Worm (Caenorhabditis elegans) whole organism, L1 larva: ENCODE measurements around the gene Y39G8B.2.
"Not testable (repeated sequence)": the region's sequence is repeated elsewhere in the genome, so short reads cannot be mapped to it uniquely, and the experiment has no call there.

Experiments
- C04F5.9 ChIP-seq: sonication (generic microtip); optimal IDR thresholded peaks from 2 replicates; lab custom pipeline; 2016; ENCODE audit warnings: missing genetic modification characterization, missing compliant biosample characterization
- C34B4.2 ChIP-seq: sonication (generic microtip); optimal IDR thresholded peaks from 2 replicates; lab custom pipeline; 2017; ENCODE audit warnings: mild to moderate bottlenecking, missing genetic modification characterization, missing compliant biosample characterization
- F16B12.6 ChIP-seq: fragments of 150-350 bp; optimal IDR thresholded peaks from 2 replicates; lab custom pipeline; 2014; ENCODE audit warnings: missing biosample characterization, missing genetic modification characterization
- Y116A8C.19 ChIP-seq: sonication (generic microtip); optimal IDR thresholded peaks from 2 replicates; lab custom pipeline; 2016; ENCODE audit warnings: missing compliant biosample characterization, missing genetic modification characterization, borderline replicate concordance
- alr-1 ChIP-seq: fragments of 200-800 bp; sonication (Bioruptor generic); optimal IDR thresholded peaks from 2 replicates; lab custom pipeline; 2018; ENCODE audit warnings: borderline replicate concordance, mild to moderate bottlenecking, missing genetic modification characterization, missing compliant biosample characterization
- aly-2 ChIP-seq: fragments of 150-350 bp; optimal IDR thresholded peaks from 2 replicates; lab custom pipeline; 2014; ENCODE audit warnings: missing biosample characterization, missing genetic modification characterization
- ama-1 ChIP-seq: fragments of 150-350 bp; optimal IDR thresholded peaks from 2 replicates; lab custom pipeline; 2014
- blmp-1 ChIP-seq: fragments of 150-350 bp; optimal IDR thresholded peaks from 2 replicates; lab custom pipeline; 2014; ENCODE audit warnings: missing biosample characterization, missing genetic modification characterization
- ceh-63 ChIP-seq: fragments of 200-800 bp; sonication (Bioruptor generic); optimal IDR thresholded peaks from 2 replicates; lab custom pipeline; 2018; ENCODE audit warnings: mild to moderate bottlenecking, missing genetic modification characterization, missing compliant biosample characterization
- ceh-8 ChIP-seq: fragments of 200-800 bp; sonication (Bioruptor generic); optimal IDR thresholded peaks from 2 replicates; lab custom pipeline; 2018; ENCODE audit warnings: mild to moderate bottlenecking, missing genetic modification characterization, moderate library complexity, missing compliant biosample characterization
- dsc-1 ChIP-seq: sonication (generic microtip); optimal IDR thresholded peaks from 2 replicates; lab custom pipeline; 2016; ENCODE audit warnings: mild to moderate bottlenecking, missing genetic modification characterization, missing compliant biosample characterization
- efl-1 ChIP-seq, 4 experiments: fragments of 150-350 bp; optimal IDR thresholded peaks in 3 of 4; peaks in 1 of 4; 1 replicate in 1 of 4; 2 replicates in 3 of 4; lab custom pipeline; 2014; ENCODE audit warnings: missing biosample characterization in 2 of 4, missing genetic modification characterization in 2 of 4, missing genetic modification reagents in 2 of 4
- egl-27 ChIP-seq, 2 experiments: fragments of 150-350 bp in 1 of 2; sonication (generic microtip); optimal IDR thresholded peaks; 3 replicates each; lab custom pipeline; 2017 to 2018; ENCODE audit warnings: missing biosample characterization in 2 of 2, missing genetic modification characterization in 2 of 2, missing genetic modification reagents in 2 of 2
- fkh-10 ChIP-seq: sonication (generic microtip); optimal IDR thresholded peaks from 2 replicates; lab custom pipeline; 2017; ENCODE audit warnings: missing biosample characterization, missing genetic modification reagents, missing genetic modification characterization
- fkh-4 ChIP-seq: sonication (generic microtip); optimal IDR thresholded peaks from 2 replicates; lab custom pipeline; 2016; ENCODE audit warnings: missing compliant biosample characterization, missing genetic modification characterization, borderline replicate concordance
- fkh-8 ChIP-seq: sonication (generic microtip); optimal IDR thresholded peaks from 2 replicates; lab custom pipeline; 2016; ENCODE audit warnings: mild to moderate bottlenecking, missing genetic modification characterization, missing compliant biosample characterization
- fos-1 ChIP-seq: fragments of 150-350 bp; optimal IDR thresholded peaks from 2 replicates; lab custom pipeline; 2014; ENCODE audit warnings: missing biosample characterization, missing genetic modification characterization
- grh-1 ChIP-seq: fragments of 200-800 bp; sonication (Bioruptor generic); IDR thresholded peaks from 2 replicates; pipeline ENCODE4 v1.3.6; 2022; ENCODE audit warnings: missing genetic modification reagents, missing genetic modification characterization, missing compliant biosample characterization
- hlh-17 ChIP-seq: fragments of 200-800 bp; sonication (Bioruptor generic); optimal IDR thresholded peaks from 2 replicates; lab custom pipeline; 2018; ENCODE audit warnings: missing genetic modification characterization, mild to moderate bottlenecking, missing compliant biosample characterization, moderate library complexity, borderline replicate concordance
- hlh-4 ChIP-seq: sonication (generic microtip); optimal IDR thresholded peaks from 2 replicates; lab custom pipeline; 2016; ENCODE audit warnings: mild to moderate bottlenecking, missing genetic modification characterization, missing compliant biosample characterization
- irx-1 ChIP-seq: sonication (generic microtip); optimal IDR thresholded peaks from 2 replicates; lab custom pipeline; 2016; ENCODE audit warnings: missing genetic modification characterization, missing compliant biosample characterization
- isw-1 ChIP-seq: fragments of 200-800 bp; sonication (Bioruptor generic); IDR thresholded peaks from 2 replicates; pipeline ENCODE4 v1.3.6; 2022; ENCODE audit warnings: missing genetic modification characterization, missing compliant biosample characterization
- lin-13 ChIP-seq: fragments of 150-350 bp; optimal IDR thresholded peaks from 2 replicates; lab custom pipeline; 2014; ENCODE audit warnings: missing biosample characterization, missing genetic modification reagents, missing genetic modification characterization
- lsy-2 ChIP-seq, 2 experiments: fragments of 150-350 bp; optimal IDR thresholded peaks; 2 replicates each; lab custom pipeline; 2014; ENCODE audit warnings: missing biosample characterization in 2 of 2, missing genetic modification characterization in 2 of 2
- mef-2 ChIP-seq: fragments of 150-350 bp; optimal IDR thresholded peaks from 2 replicates; lab custom pipeline; 2014; ENCODE audit warnings: missing biosample characterization, missing genetic modification characterization
- mep-1 ChIP-seq: fragments of 150-350 bp; optimal IDR thresholded peaks from 2 replicates; lab custom pipeline; 2014; ENCODE audit warnings: missing biosample characterization, missing genetic modification characterization
- nhr-11 ChIP-seq: fragments of 150-350 bp; optimal IDR thresholded peaks from 2 replicates; lab custom pipeline; 2014; ENCODE audit warnings: missing biosample characterization, missing genetic modification characterization
- nhr-19 ChIP-seq: fragments of 200-800 bp; sonication (Bioruptor generic); conservative IDR thresholded peaks from 2 replicates; pipeline ENCODE4 v1.3.6; 2022; ENCODE audit warnings: missing genetic modification characterization, missing compliant biosample characterization
- nhr-20 ChIP-seq: sonication (generic microtip); optimal IDR thresholded peaks from 2 replicates; lab custom pipeline; 2016; ENCODE audit warnings: mild to moderate bottlenecking, missing genetic modification characterization, missing compliant biosample characterization
- nhr-237 ChIP-seq: fragments of 150-350 bp; optimal IDR thresholded peaks from 2 replicates; lab custom pipeline; 2014; ENCODE audit warnings: missing biosample characterization, missing genetic modification characterization
- nhr-76 ChIP-seq: sonication (generic microtip); optimal IDR thresholded peaks from 2 replicates; lab custom pipeline; 2017; ENCODE audit warnings: missing biosample characterization, missing genetic modification characterization
- nhr-84 ChIP-seq: sonication (generic microtip); optimal IDR thresholded peaks from 2 replicates; lab custom pipeline; 2017; ENCODE audit warnings: missing biosample characterization, missing genetic modification characterization
- nhr-85 ChIP-seq: sonication (generic microtip); peaks from one replicate; lab custom pipeline; 2016; ENCODE audit warnings: missing genetic modification characterization, inconsistent platforms, missing compliant biosample characterization
- nhr-90 ChIP-seq: sonication (generic microtip); optimal IDR thresholded peaks from 2 replicates; lab custom pipeline; 2016; ENCODE audit warnings: mild to moderate bottlenecking, missing genetic modification characterization, missing compliant biosample characterization; ENCODE audit not compliant: poor library complexity
- pag-3 ChIP-seq: sonication (generic microtip); optimal IDR thresholded peaks from 2 replicates; lab custom pipeline; 2017; ENCODE audit warnings: missing genetic modification characterization, mild to moderate bottlenecking, missing compliant biosample characterization, antibody characterized with exemption, borderline replicate concordance; ENCODE audit not compliant: insufficient read depth
- pax-3 ChIP-seq: fragments of 200-800 bp; sonication (Bioruptor generic); optimal IDR thresholded peaks from 2 replicates; lab custom pipeline; 2018; ENCODE audit warnings: mild to moderate bottlenecking, missing genetic modification characterization, moderate library complexity, missing compliant biosample characterization
- snu-23 ChIP-seq: sonication (generic microtip); optimal IDR thresholded peaks from 2 replicates; lab custom pipeline; 2016; ENCODE audit warnings: missing genetic modification characterization, missing compliant biosample characterization
- sptf-1 ChIP-seq: fragments of 150-350 bp; optimal IDR thresholded peaks from 2 replicates; lab custom pipeline; 2014; ENCODE audit warnings: missing biosample characterization, missing genetic modification characterization
- sup-37 ChIP-seq: fragments of 200-800 bp; sonication (Bioruptor generic); optimal IDR thresholded peaks from 2 replicates; lab custom pipeline; 2018; ENCODE audit warnings: mild to moderate bottlenecking, missing genetic modification characterization, missing compliant biosample characterization
- tbx-2 ChIP-seq: sonication (generic microtip); optimal IDR thresholded peaks from 2 replicates; lab custom pipeline; 2016; ENCODE audit warnings: missing genetic modification characterization, missing compliant biosample characterization
- tlp-1 ChIP-seq: fragments of 150-350 bp; optimal IDR thresholded peaks from 2 replicates; lab custom pipeline; 2014; ENCODE audit warnings: missing biosample characterization, missing genetic modification characterization
- unc-130 ChIP-seq: fragments of 150-350 bp; optimal IDR thresholded peaks from 2 replicates; lab custom pipeline; 2017; ENCODE audit warnings: missing biosample characterization, missing genetic modification characterization, inconsistent platforms
- unc-86 ChIP-seq: sonication (generic microtip); optimal IDR thresholded peaks from 2 replicates; lab custom pipeline; 2016; ENCODE audit warnings: missing genetic modification characterization, missing compliant biosample characterization
- unc-98 ChIP-seq: fragments of 200-800 bp; sonication (Bioruptor generic); IDR thresholded peaks from 2 replicates; pipeline ENCODE4 v1.3.6; 2022; ENCODE audit warnings: missing genetic modification characterization, missing compliant biosample characterization
- zag-1 ChIP-seq: fragments of 150-350 bp; optimal IDR thresholded peaks from 2 replicates; lab custom pipeline; 2014; ENCODE audit warnings: missing biosample characterization, missing genetic modification characterization
- ztf-4 ChIP-seq: fragments of 150-350 bp; optimal IDR thresholded peaks from 2 replicates; lab custom pipeline; 2014; ENCODE audit warnings: missing biosample characterization, missing genetic modification characterization

Y39G8B.2 gene

DNA sequence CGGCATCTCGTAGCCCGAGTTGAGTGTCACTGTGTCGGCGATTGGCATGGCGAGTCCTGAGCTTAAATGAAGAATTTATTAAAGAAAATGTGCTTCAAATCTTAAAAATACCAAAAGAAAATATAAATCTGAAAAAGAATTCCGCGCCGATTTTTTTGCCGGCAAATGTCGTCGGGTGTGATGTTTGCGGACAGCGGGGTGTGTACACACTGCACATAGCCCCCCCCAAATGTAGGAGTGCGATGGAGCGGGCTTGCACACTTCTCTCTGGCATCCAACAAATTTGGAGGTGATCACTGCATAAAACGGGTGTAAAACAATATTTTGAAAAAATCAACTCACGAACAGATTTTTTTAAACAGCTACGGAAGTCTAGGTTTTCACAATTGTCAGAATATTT is at the start of gene Y39G8B.2 (continued):
- TF ChIP-seq alr-1 (tag; lab: Kevin White, UChicago) (no peak), sptf-1 (tag; lab: Kevin White, UChicago) (no peak), mep-1 (tag; lab: Kevin White, UChicago) (peak; percentile 92), ama-1 (lab: Kevin White, UChicago) (no peak), tbx-2 (tag; lab: Kevin White, UChicago) (peak; percentile 77), ceh-63 (GFP tag; lab: Kevin White, UChicago) (no peak), ceh-8 (no peak), C34B4.2 (tag; lab: Kevin White, UChicago) (no peak), lsy-2 (tag; optimal IDR thresholded peaks at IDR 0.05; lab: Kevin White, UChicago) (peak; percentile 90 to 92), zag-1 (tag; lab: Kevin White, UChicago) (no peak), ztf-4 (tag; lab: Kevin White, UChicago) (peak; percentile 30), hlh-4 (no peak), blmp-1 (tag; lab: Kevin White, UChicago) (peak; percentile 59), F16B12.6 (tag; lab: Kevin White, UChicago) (peak; percentile 99), unc-98 (peak; percentile 23; the same call in 1 of the 2 replicates), unc-130 (tag; lab: Kevin White, UChicago) (peak; percentile 71), nhr-20 (tag; lab: Kevin White, UChicago) (peak; percentile 86), aly-2 (peak; percentile 25), dsc-1 (peak; percentile 67), efl-1 (optimal IDR thresholded peaks at IDR 0.05; lab: Kevin White, UChicago) (peak; percentile 89 to 91), efl-1 (GFP tag; optimal IDR thresholded peaks at IDR 0.05 in 1 of 2; lab: Kevin White, UChicago) (peak; percentile 86 to 98), nhr-84 (tag; lab: Kevin White, UChicago) (no peak), nhr-76 (tag; lab: Kevin White, UChicago) (no peak), snu-23 (GFP tag; lab: Kevin White, UChicago) (peak; percentile 86), C04F5.9 (tag; lab: Kevin White, UChicago) (peak; percentile 45), tlp-1 (tag; lab: Kevin White, UChicago) (no peak), lin-13 (GFP tag; lab: Kevin White, UChicago) (peak; percentile 87), pax-3 (tag; lab: Kevin White, UChicago) (peak; percentile 57), fkh-10 (GFP tag; lab: Kevin White, UChicago) (peak; percentile 65), fos-1 (peak; percentile 70), mef-2 (tag; lab: Kevin White, UChicago) (no peak), pag-3 (tag; lab: Kevin White, UChicago) (peak; percentile 38), nhr-90 (tag; lab: Kevin White, UChicago) (peak; percentile 69)

DNA sequence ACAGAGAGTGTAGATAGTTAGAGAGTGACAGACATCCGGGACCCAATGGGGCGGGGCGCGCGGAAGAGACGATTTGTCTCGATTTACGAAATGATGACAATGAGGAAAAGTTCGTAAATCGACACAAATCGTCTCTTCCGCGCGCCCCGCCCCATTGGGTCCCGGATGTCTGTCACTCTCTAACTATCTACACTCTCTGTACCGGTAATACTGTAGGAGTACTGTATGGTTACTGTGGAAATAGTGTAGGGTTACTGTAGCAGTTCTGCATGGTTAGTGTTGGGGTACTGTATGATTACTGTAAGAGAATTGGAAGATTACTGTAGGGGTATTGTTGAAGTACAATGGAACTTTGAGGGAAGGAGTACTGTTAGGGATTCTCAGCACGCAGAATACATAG is 45.2 kb upstream of the Y39G8B.2 start, which contains the start of gene F01D5.10:
F01D5.10 (minus strand) TSS at position 101 of the 400 bp plus-strand sequence.
- not testable (repeated sequence) for TF ChIP-seq fkh-8 (tag; lab: Kevin White, UChicago); nhr-84 (tag; lab: Kevin White, UChicago); unc-86

DNA sequence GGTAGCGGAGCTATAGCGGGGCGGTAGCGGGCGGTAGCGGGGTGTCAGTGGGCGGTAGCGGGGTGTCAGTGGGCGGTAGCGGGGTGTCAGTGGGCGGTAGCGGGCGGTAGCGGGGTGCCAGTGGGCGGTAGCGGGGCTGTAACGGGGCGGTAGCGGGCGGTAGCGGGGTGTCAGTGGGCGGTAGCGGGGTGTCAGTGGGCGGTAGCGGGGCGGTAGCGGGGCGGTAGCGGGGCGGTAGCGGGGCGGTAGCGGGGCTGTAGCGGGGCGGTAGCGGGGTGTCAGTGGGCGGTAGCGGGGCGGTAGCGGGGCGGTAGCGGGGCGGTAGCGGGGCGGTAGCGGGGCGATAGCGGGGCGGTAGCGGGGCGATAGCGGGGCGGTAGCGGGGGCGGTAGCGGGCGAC is 43.6 kb upstream of the Y39G8B.2 start:
- TF ChIP-seq ceh-8, result peak; percentile 43

DNA sequence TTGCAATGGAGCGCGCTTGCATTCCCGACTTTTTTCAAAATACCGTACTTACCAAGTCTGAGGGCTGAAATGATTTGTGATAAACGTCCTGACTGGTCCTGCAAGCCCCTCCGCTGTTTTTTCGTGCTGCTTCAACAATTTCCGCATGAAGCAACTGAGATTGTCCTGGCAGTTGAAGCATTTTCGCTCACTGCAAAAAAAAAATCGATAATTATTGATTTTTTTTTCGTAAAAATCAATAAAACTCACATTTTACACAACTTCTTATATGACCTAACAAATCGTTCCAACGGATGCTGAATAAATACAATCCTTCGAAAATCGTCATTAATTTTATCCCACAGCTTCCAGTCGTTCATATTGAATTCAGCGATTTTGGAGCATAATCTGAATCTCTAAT is 42.9 kb upstream of the Y39G8B.2 start:
- TF ChIP-seq isw-1 (GFP tag; lab: Robert Waterston, UW) (no peak), nhr-76 (tag; lab: Kevin White, UChicago) (no peak), fkh-4 (no peak), nhr-11 (tag; lab: Kevin White, UChicago) (no peak), hlh-17 (no peak), fkh-10 (GFP tag; lab: Kevin White, UChicago) (no peak), nhr-85 (tag; lab: Kevin White, UChicago) (no peak), sptf-1 (tag; lab: Kevin White, UChicago) (no peak), sup-37 (no peak), grh-1 (GFP tag; lab: Robert Waterston, UW) (no peak), egl-27 (tag; optimal IDR thresholded peaks at IDR 0.05; lab: Kevin White, UChicago) (no peak), ztf-4 (tag; lab: Kevin White, UChicago) (no peak), nhr-19 (GFP tag; lab: Robert Waterston, UW) (no peak), Y116A8C.19 (no peak), pag-3 (tag; lab: Kevin White, UChicago) (no peak), unc-86 (no peak), nhr-237 (tag; lab: Kevin White, UChicago) (no peak), nhr-20 (tag; lab: Kevin White, UChicago) (no peak), irx-1 (tag; lab: Kevin White, UChicago) (no peak)
